Fruit fly (Drosophila melanogaster) whole organism, adult: ENCODE results near the gene Cyp4s3.

ENCODE experiments used
- CG11617 ChIP-seq: fragments of 200-800 bp; sonication (Bioruptor generic); optimal IDR thresholded peaks from 2 replicates; lab custom pipeline; 2017; ENCODE audit warnings: mild to moderate bottlenecking, missing biosample characterization, missing genetic modification reagents, missing genetic modification characterization
- CG14711 ChIP-seq: fragments of 200-800 bp; sonication (Bioruptor generic); optimal IDR thresholded peaks from 2 replicates; lab custom pipeline; 2018; ENCODE audit warnings: missing biosample characterization, mild to moderate bottlenecking, missing genetic modification characterization, moderate library complexity
- CG33017 ChIP-seq: fragments of 200-800 bp; sonication (Bioruptor generic); optimal IDR thresholded peaks from 2 replicates; lab custom pipeline; 2018; ENCODE audit warnings: missing biosample characterization, mild to moderate bottlenecking, missing genetic modification characterization, moderate library complexity
- CG5204 ChIP-seq: fragments of 200-800 bp; sonication (Bioruptor generic); optimal IDR thresholded peaks from 2 replicates; lab custom pipeline; 2016; ENCODE audit warnings: missing biosample characterization, missing genetic modification characterization
- CG7045 ChIP-seq: fragments of 200-800 bp; sonication (Bioruptor generic); optimal IDR thresholded peaks from 2 replicates; lab custom pipeline; 2017; ENCODE audit warnings: missing biosample characterization, mild to moderate bottlenecking, missing genetic modification characterization
- Clk ChIP-seq: fragments of 200-800 bp; sonication (Bioruptor generic); optimal IDR thresholded peaks from 2 replicates; lab custom pipeline; 2017; ENCODE audit warnings: missing biosample characterization, missing genetic modification characterization
- Crg-1 ChIP-seq: fragments of 200-800 bp; sonication (Bioruptor generic); optimal IDR thresholded peaks from 2 replicates; lab custom pipeline; 2016; ENCODE audit warnings: missing biosample characterization, missing genetic modification characterization
- kay ChIP-seq: fragments of 200-800 bp; sonication (Bioruptor generic); peaks from one replicate; lab custom pipeline; 2016; ENCODE audit warnings: missing biosample characterization, missing genetic modification characterization, borderline replicate concordance
- pad ChIP-seq: fragments of 200-800 bp; sonication (Bioruptor generic); optimal IDR thresholded peaks from 3 replicates; lab custom pipeline; 2017; ENCODE audit warnings: missing biosample characterization, missing genetic modification characterization, mild to moderate bottlenecking, moderate library complexity, missing genetic modification reagents
- toe ChIP-seq: fragments of 200-800 bp; sonication (Bioruptor generic); optimal IDR thresholded peaks from 2 replicates; lab custom pipeline; 2016; ENCODE audit warnings: missing biosample characterization, missing genetic modification characterization

DNA sequence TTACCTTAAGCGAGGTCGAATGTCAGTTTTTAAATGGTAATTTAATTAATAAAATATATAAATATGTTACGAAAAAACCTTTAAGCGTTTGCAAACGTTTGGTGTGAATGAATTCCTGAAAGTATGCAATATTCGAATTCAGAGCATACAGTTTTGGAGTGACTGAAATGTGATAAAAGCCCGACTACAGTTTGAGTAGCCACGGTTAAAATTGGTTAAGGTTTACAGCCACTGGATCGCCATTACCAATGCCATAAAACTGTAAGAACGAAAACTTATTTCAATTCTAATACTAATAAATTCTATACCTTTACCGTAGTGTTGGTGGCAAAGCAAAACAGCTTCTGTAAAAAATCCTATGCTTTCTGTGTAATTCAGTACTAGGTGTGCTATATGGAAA is 20.9 kb upstream of the Cyp4s3 start:
- TF ChIP-seq CG5204 (GFP tag; lab: Kevin White, UChicago), result no peak
- no peak for TF ChIP-seq CG7045 (GFP tag; lab: Kevin White, UChicago)
- no peak for TF ChIP-seq CG33017 (tag; lab: Kevin White, UChicago)
- no peak for TF ChIP-seq CG14711 (tag; lab: Kevin White, UChicago)
- TF ChIP-seq pad, result no peak
- no peak for TF ChIP-seq kay
- TF ChIP-seq Crg-1 (GFP tag; lab: Kevin White, UChicago), result no peak
- no peak for TF ChIP-seq toe (GFP tag; lab: Kevin White, UChicago)
- no peak for TF ChIP-seq Clk (GFP tag; lab: Kevin White, UChicago)
- TF ChIP-seq CG11617, result no peak
